Worm (Caenorhabditis elegans) whole organism, L2 larva: Measurements from ENCODE around the gene C07B5.2.
A peak's percentile ranks its signal among the peaks of the same experiment; 100 is the strongest.

Source experiments
- C34F6.9 ChIP-seq: fragments of 150-350 bp; optimal IDR thresholded peaks from 2 replicates; lab custom pipeline; 2014; ENCODE audit warnings: missing biosample characterization, missing genetic modification characterization
- F13H6.1 ChIP-seq: sonication (generic microtip); optimal IDR thresholded peaks from 2 replicates; lab custom pipeline; 2016; ENCODE audit warnings: missing genetic modification characterization, missing compliant biosample characterization
- R02D3.7 ChIP-seq: fragments of 150-350 bp; optimal IDR thresholded peaks from 2 replicates; lab custom pipeline; 2014; ENCODE audit warnings: missing biosample characterization, missing genetic modification characterization
- ZK546.5 ChIP-seq: sonication (generic microtip); optimal IDR thresholded peaks from 2 replicates; lab custom pipeline; 2017; ENCODE audit warnings: missing biosample characterization, missing genetic modification characterization
- alr-1 ChIP-seq: fragments of 150-350 bp; optimal IDR thresholded peaks from 2 replicates; lab custom pipeline; 2014; ENCODE audit warnings: missing biosample characterization, missing genetic modification characterization
- aly-2 ChIP-seq: fragments of 150-350 bp; optimal IDR thresholded peaks from 2 replicates; lab custom pipeline; 2014; ENCODE audit warnings: missing biosample characterization, missing genetic modification characterization
- ama-1 ChIP-seq: fragments of 150-350 bp; optimal IDR thresholded peaks from 2 replicates; lab custom pipeline; 2018; ENCODE audit warnings: inconsistent platforms
- ceh-16 ChIP-seq: fragments of 150-350 bp; optimal IDR thresholded peaks from 2 replicates; lab custom pipeline; 2014; ENCODE audit warnings: missing biosample characterization, missing genetic modification characterization
- ceh-82 ChIP-seq: fragments of 150-350 bp; optimal IDR thresholded peaks from 2 replicates; lab custom pipeline; 2014; ENCODE audit warnings: missing biosample characterization, missing genetic modification characterization
- crh-2 ChIP-seq: sonication (generic microtip); optimal IDR thresholded peaks from 2 replicates; lab custom pipeline; 2017; ENCODE audit warnings: missing biosample characterization, missing genetic modification characterization
- egl-27 ChIP-seq: sonication (generic microtip); optimal IDR thresholded peaks from 3 replicates; lab custom pipeline; 2017; ENCODE audit warnings: missing biosample characterization, missing genetic modification reagents, missing genetic modification characterization
- elt-3 ChIP-seq: sonication (generic microtip); optimal IDR thresholded peaks from 2 replicates; lab custom pipeline; 2017; ENCODE audit warnings: missing biosample characterization, missing genetic modification characterization
- fos-1 ChIP-seq: fragments of 150-350 bp; optimal IDR thresholded peaks from 2 replicates; lab custom pipeline; 2014; ENCODE audit warnings: missing biosample characterization, missing genetic modification characterization
- gmeb-1 ChIP-seq: fragments of 150-350 bp; optimal IDR thresholded peaks from 2 replicates; lab custom pipeline; 2014; ENCODE audit warnings: missing biosample characterization, missing genetic modification characterization
- lin-11 ChIP-seq: fragments of 150-350 bp; sonication (generic microtip); optimal IDR thresholded peaks from 2 replicates; lab custom pipeline; 2014; ENCODE audit warnings: missing biosample characterization, missing genetic modification characterization, inconsistent platforms, mixed read lengths
- lsy-2 ChIP-seq, 2 experiments: fragments of 150-350 bp in 1 of 2; sonication (generic microtip) in 1 of 2; optimal IDR thresholded peaks; 2 replicates each; lab custom pipeline; 2014 to 2017; ENCODE audit warnings: missing biosample characterization in 2 of 2, missing genetic modification characterization in 2 of 2
- mab-5 ChIP-seq: fragments of 150-350 bp; optimal IDR thresholded peaks from 2 replicates; lab custom pipeline; 2014; ENCODE audit warnings: missing biosample characterization, missing genetic modification characterization
- mbf-1 ChIP-seq: sonication (generic microtip); optimal IDR thresholded peaks from 2 replicates; lab custom pipeline; 2017; ENCODE audit warnings: missing biosample characterization, missing genetic modification characterization
- mdl-1 ChIP-seq, 2 experiments: fragments of 150-350 bp in 1 of 2; sonication (generic microtip) in 1 of 2; optimal IDR thresholded peaks; 2 replicates each; lab custom pipeline; 2017; ENCODE audit warnings: missing biosample characterization in 2 of 2, missing genetic modification characterization in 2 of 2
- nhr-10 ChIP-seq: sonication (generic microtip); optimal IDR thresholded peaks from 2 replicates; lab custom pipeline; 2017; ENCODE audit warnings: missing biosample characterization, missing genetic modification characterization
- nhr-11 ChIP-seq: fragments of 150-350 bp; optimal IDR thresholded peaks from 2 replicates; lab custom pipeline; 2014; ENCODE audit warnings: missing biosample characterization, missing genetic modification characterization
- nhr-129 ChIP-seq: fragments of 150-350 bp; optimal IDR thresholded peaks from 2 replicates; lab custom pipeline; 2014; ENCODE audit warnings: missing biosample characterization, missing genetic modification characterization
- nhr-21 ChIP-seq: fragments of 150-350 bp; optimal IDR thresholded peaks from 2 replicates; lab custom pipeline; 2014; ENCODE audit warnings: missing biosample characterization, missing genetic modification characterization
- nhr-23 ChIP-seq: fragments of 150-350 bp; optimal IDR thresholded peaks from 2 replicates; lab custom pipeline; 2014; ENCODE audit warnings: missing biosample characterization, missing genetic modification reagents, missing genetic modification characterization
- nhr-25 ChIP-seq: fragments of 150-350 bp; sonication (generic microtip); optimal IDR thresholded peaks from 3 replicates; lab custom pipeline; 2014; ENCODE audit warnings: missing biosample characterization, missing genetic modification characterization
- nhr-6 ChIP-seq: fragments of 150-350 bp; optimal IDR thresholded peaks from 2 replicates; lab custom pipeline; 2014; ENCODE audit warnings: missing biosample characterization, missing genetic modification characterization
- sem-4 ChIP-seq: fragments of 150-350 bp; optimal IDR thresholded peaks from 2 replicates; lab custom pipeline; 2014; ENCODE audit warnings: missing biosample characterization, missing genetic modification reagents, missing genetic modification characterization
- skn-1 ChIP-seq: sonication (generic microtip); optimal IDR thresholded peaks from 2 replicates; lab custom pipeline; 2017; ENCODE audit warnings: missing biosample characterization, missing genetic modification characterization
- sma-3 ChIP-seq: sonication (generic microtip); optimal IDR thresholded peaks from 2 replicates; lab custom pipeline; 2016; ENCODE audit warnings: missing genetic modification reagents, missing genetic modification characterization, missing compliant biosample characterization
- sma-9 ChIP-seq, 2 experiments: fragments of 150-350 bp in 1 of 2; sonication (generic microtip) in 1 of 2; optimal IDR thresholded peaks; 2 replicates each; lab custom pipeline; 2014 to 2016; ENCODE audit warnings: missing genetic modification characterization in 2 of 2, mild to moderate bottlenecking in 1 of 2, missing biosample characterization in 1 of 2, missing compliant biosample characterization in 1 of 2, missing genetic modification reagents in 1 of 2, moderate library complexity in 1 of 2
- snpc-4 ChIP-seq: fragments of 150-350 bp; optimal IDR thresholded peaks from 2 replicates; lab custom pipeline; 2014; ENCODE audit warnings: missing biosample characterization, missing genetic modification characterization
- unc-55 ChIP-seq: fragments of 150-350 bp; sonication (generic microtip); optimal IDR thresholded peaks from 3 replicates; lab custom pipeline; 2014; ENCODE audit warnings: missing biosample characterization, missing genetic modification reagents, missing genetic modification characterization
- zag-1 ChIP-seq: fragments of 150-350 bp; optimal IDR thresholded peaks from 2 replicates; lab custom pipeline; 2014; ENCODE audit warnings: missing biosample characterization, missing genetic modification characterization
- ztf-1 ChIP-seq: fragments of 200-800 bp; sonication (Bioruptor generic); conservative IDR thresholded peaks from 2 replicates; pipeline ENCODE4 v1.3.6; 2022; ENCODE audit warnings: missing genetic modification characterization, missing compliant biosample characterization
- ztf-11 ChIP-seq: sonication (generic microtip); optimal IDR thresholded peaks from 2 replicates; lab custom pipeline; 2017; ENCODE audit warnings: missing biosample characterization, missing genetic modification characterization
- ztf-4 ChIP-seq: fragments of 150-350 bp; optimal IDR thresholded peaks from 2 replicates; lab custom pipeline; 2014; ENCODE audit warnings: missing biosample characterization, missing genetic modification characterization

The C07B5.2 gene

DNA sequence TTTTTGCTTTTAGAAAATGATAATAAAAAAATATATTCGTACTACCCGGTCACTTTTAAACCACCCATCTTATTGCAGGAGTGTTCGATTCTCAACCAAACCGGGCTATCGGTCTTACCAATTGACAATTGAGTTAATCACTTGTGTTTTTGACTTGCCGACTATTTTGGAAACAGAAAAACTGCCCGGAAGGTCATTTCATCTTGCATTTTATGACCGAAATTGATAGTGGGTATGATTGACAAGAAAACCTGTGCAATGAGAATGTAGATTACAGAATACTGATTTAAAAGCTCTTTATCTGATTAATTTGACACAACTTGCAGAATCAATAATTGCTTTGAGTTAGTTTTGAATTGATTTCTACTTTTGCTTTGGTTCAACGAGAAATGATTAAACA lies at the start of gene C07B5.2:
Gene C07B5.2, minus strand, starts transcription at position 101 of the 400 bp plus-strand sequence.
- TF ChIP-seq fos-1 (tag; lab: Kevin White, UChicago) (no peak), mbf-1 (tag; lab: Kevin White, UChicago) (no peak)

- TF ChIP-seq R02D3.7 (tag; lab: Kevin White, UChicago) (no peak), nhr-11 (tag; lab: Kevin White, UChicago) (no peak), mab-5 (tag; lab: Kevin White, UChicago) (no peak), ceh-16 (no peak), fos-1 (tag; lab: Kevin White, UChicago) (no peak), lin-11 (tag; lab: Kevin White, UChicago) (no peak), mbf-1 (tag; lab: Kevin White, UChicago) (no peak), gmeb-1 (no peak), lsy-2 (tag; optimal IDR thresholded peaks at IDR 0.05; lab: Kevin White, UChicago) (no peak), ztf-1 (GFP tag; lab: Robert Waterston, UW) (no peak), aly-2 (tag; lab: Kevin White, UChicago) (no peak), ceh-82 (tag; lab: Kevin White, UChicago) (no peak), C34F6.9 (tag; lab: Kevin White, UChicago) (no peak), nhr-10 (tag; lab: Kevin White, UChicago) (no peak), nhr-23 (tag; lab: Kevin White, UChicago) (no peak), egl-27 (tag; lab: Kevin White, UChicago) (no peak), sem-4 (tag; lab: Kevin White, UChicago) (no peak), elt-3 (no peak)
- TF ChIP-seq, all 48 proteins: peak for 0
These were observed 49.4 kb upstream of the C07B5.2 start, which contains the start of gene F49E2.2 for ce11 chrX:9566429-9566828. Gene F49E2.2, plus strand, starts transcription at chrX:9566729.

ce11 chrX:9565881-9566280 lies 48.9 kb upstream of the C07B5.2 start, which contains the start of gene moc-5:
Gene moc-5, minus strand, starts transcription at chrX:9565981.
- TF ChIP-seq fos-1 (tag; lab: Kevin White, UChicago) (no peak), alr-1 (tag; lab: Kevin White, UChicago) (no peak), crh-2 (tag; lab: Kevin White, UChicago) (no peak), nhr-129 (tag; lab: Kevin White, UChicago) (no peak), ztf-4 (tag; lab: Kevin White, UChicago) (no peak), mbf-1 (tag; lab: Kevin White, UChicago) (no peak), nhr-25 (tag; lab: Kevin White, UChicago) (no peak), lsy-2 (tag; optimal IDR thresholded peaks at IDR 0.05; lab: Kevin White, UChicago) (no peak), unc-55 (no peak), zag-1 (no peak), ceh-16 (no peak)

DNA sequence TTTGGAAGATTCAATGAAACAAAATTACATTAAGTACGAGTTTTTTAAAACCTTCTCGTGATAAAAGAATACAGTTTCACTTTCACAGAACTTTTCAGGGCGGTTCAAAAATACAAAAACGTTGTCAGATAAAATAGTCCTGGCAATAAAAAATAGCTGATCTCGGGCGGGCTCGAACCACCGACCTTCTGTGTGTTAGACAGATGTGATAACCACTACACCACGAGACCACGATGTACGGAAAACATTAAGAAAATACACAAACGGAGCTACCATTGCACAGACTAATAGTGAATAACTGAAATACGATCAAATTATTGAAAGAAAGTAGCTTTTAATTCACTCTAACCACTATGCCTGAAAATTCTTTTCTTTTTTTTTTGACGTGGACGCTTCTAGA lies 43.9 kb upstream of the C07B5.2 start:
- TF ChIP-seq nhr-129 (tag; lab: Kevin White, UChicago) (peak; percentile 34), ztf-4 (tag; lab: Kevin White, UChicago) (peak; percentile 8), nhr-21 (peak; percentile 10), nhr-6 (tag; lab: Kevin White, UChicago) (peak; percentile 2), F13H6.1 (tag; lab: Kevin White, UChicago) (peak; percentile 22), sma-3 (peak; percentile 19), ceh-82 (tag; lab: Kevin White, UChicago) (no peak), sma-9 (GFP tag; optimal IDR thresholded peaks at IDR 0.05; lab: Kevin White, UChicago) (peak; percentile 23), sma-9 (tag; optimal IDR thresholded peaks at IDR 0.05; lab: Kevin White, UChicago) (no peak), crh-2 (tag; lab: Kevin White, UChicago) (peak; percentile 46), aly-2 (tag; lab: Kevin White, UChicago) (no peak), ztf-11 (tag; lab: Kevin White, UChicago) (no peak), lsy-2 (tag; optimal IDR thresholded peaks at IDR 0.05; lab: Kevin White, UChicago) (peak in 1 of 2 experiments; percentile 16), fos-1 (tag; lab: Kevin White, UChicago) (peak; percentile 10), ama-1 (lab: Kevin White, UChicago) (peak; percentile 49), snpc-4 (tag; lab: Kevin White, UChicago) (no peak), gmeb-1 (peak; percentile 3)
- TF ChIP-seq, all 48 proteins: peak for 12

DNA sequence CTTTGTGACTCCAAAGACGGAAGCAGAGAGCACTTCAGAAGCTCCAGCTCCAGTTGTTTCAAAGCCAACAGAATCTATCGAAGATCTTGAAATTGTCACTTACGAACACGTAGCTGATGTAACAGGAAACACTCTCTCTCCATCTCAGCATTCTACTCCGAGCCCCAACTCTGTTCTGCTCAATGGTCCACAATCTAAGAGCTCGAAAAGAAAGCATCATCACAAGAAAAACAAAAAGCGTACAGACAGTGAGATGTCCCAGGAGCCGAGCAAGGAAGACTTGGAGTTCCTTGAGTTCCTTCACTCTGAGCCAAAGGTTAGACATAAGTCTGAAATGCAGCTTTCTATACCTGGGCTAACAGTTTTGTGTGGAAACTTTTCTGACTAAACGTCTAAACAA lies 39.0 kb upstream of the C07B5.2 start:
- TF ChIP-seq nhr-10 (tag; lab: Kevin White, UChicago) (no peak), fos-1 (tag; lab: Kevin White, UChicago) (no peak), nhr-21 (no peak), ztf-4 (tag; lab: Kevin White, UChicago) (no peak), mdl-1 (tag; optimal IDR thresholded peaks at IDR 0.05; lab: Kevin White, UChicago) (no peak), C34F6.9 (tag; lab: Kevin White, UChicago) (no peak), mbf-1 (tag; lab: Kevin White, UChicago) (no peak), ztf-1 (GFP tag; lab: Robert Waterston, UW) (no peak), crh-2 (tag; lab: Kevin White, UChicago) (no peak), nhr-23 (tag; lab: Kevin White, UChicago) (no peak), sma-9 (GFP tag; optimal IDR thresholded peaks at IDR 0.05; lab: Kevin White, UChicago) (no peak), sma-9 (tag; optimal IDR thresholded peaks at IDR 0.05; lab: Kevin White, UChicago) (no peak), aly-2 (tag; lab: Kevin White, UChicago) (no peak), ceh-16 (no peak), lsy-2 (tag; optimal IDR thresholded peaks at IDR 0.05; lab: Kevin White, UChicago) (no peak), sma-3 (no peak), ZK546.5 (no peak), skn-1 (tag; lab: Kevin White, UChicago) (no peak), unc-55 (no peak), zag-1 (no peak), mab-5 (tag; lab: Kevin White, UChicago) (no peak)
